Fruit fly (Drosophila melanogaster) whole organism, pupa: ENCODE results near the gene wam.

Source experiments
- CG10348 ChIP-seq: fragments of 200-800 bp; sonication (Bioruptor generic); IDR thresholded peaks from 2 replicates; pipeline ENCODE4 v1.3.6; 2022; ENCODE audit warnings: missing biosample characterization, missing genetic modification characterization
- CG15710 ChIP-seq: fragments of 200-800 bp; sonication (Bioruptor generic); optimal IDR thresholded peaks from 2 replicates; lab custom pipeline; 2018; ENCODE audit warnings: missing biosample characterization, mild to moderate bottlenecking, missing genetic modification characterization, moderate library complexity
- CG34367 ChIP-seq: fragments of 200-800 bp; sonication (Bioruptor generic); optimal IDR thresholded peaks from 2 replicates; lab custom pipeline; 2018; ENCODE audit warnings: missing biosample characterization, mild to moderate bottlenecking, missing genetic modification characterization
- CG4496 ChIP-seq: fragments of 200-800 bp; sonication (Bioruptor generic); IDR thresholded peaks from 3 replicates; pipeline ENCODE4 v1.3.6; 2022; ENCODE audit warnings: missing biosample characterization, missing genetic modification characterization
- CG8159 ChIP-seq: fragments of 200-800 bp; sonication (Bioruptor generic); optimal IDR thresholded peaks from 3 replicates; lab custom pipeline; 2018; ENCODE audit warnings: missing biosample characterization, mild to moderate bottlenecking, missing genetic modification characterization, moderate library complexity
- CG8301 ChIP-seq: fragments of 200-800 bp; sonication (Bioruptor generic); optimal IDR thresholded peaks from 2 replicates; lab custom pipeline; 2018; ENCODE audit warnings: missing biosample characterization, mild to moderate bottlenecking, missing genetic modification characterization
- D1 ChIP-seq: fragments of 200-800 bp; sonication (Bioruptor generic); optimal IDR thresholded peaks from 2 replicates; lab custom pipeline; 2018; ENCODE audit warnings: missing biosample characterization, mild to moderate bottlenecking, missing genetic modification characterization, moderate library complexity
- EcR ChIP-seq: fragments of 200-800 bp; sonication (Bioruptor generic); optimal IDR thresholded peaks from 3 replicates; lab custom pipeline; 2019; ENCODE audit warnings: missing biosample characterization, missing genetic modification characterization, mild to moderate bottlenecking, moderate library complexity, missing genetic modification reagents
- Pif1A ChIP-seq: fragments of 200-800 bp; sonication (Bioruptor generic); optimal IDR thresholded peaks from 3 replicates; lab custom pipeline; 2016; ENCODE audit warnings: missing biosample characterization, missing genetic modification characterization
- Snoo ChIP-seq: fragments of 200-800 bp; sonication (Bioruptor generic); optimal IDR thresholded peaks from 3 replicates; lab custom pipeline; 2017; ENCODE audit warnings: missing biosample characterization, mild to moderate bottlenecking, missing genetic modification characterization, inconsistent platforms
- fd96Ca ChIP-seq: fragments of 200-800 bp; sonication (Bioruptor generic); IDR thresholded peaks from 3 replicates; pipeline ENCODE4 v1.3.6; 2022; ENCODE audit warnings: missing biosample characterization, missing genetic modification characterization
- rn ChIP-seq: fragments of 200-800 bp; sonication (Bioruptor generic); IDR thresholded peaks from 2 replicates; pipeline ENCODE4 v1.3.6; 2022; ENCODE audit warnings: missing biosample characterization, missing genetic modification characterization

- TF ChIP-seq D1 (tag; lab: Kevin White, UChicago), result no peak
- TF ChIP-seq Pif1A (GFP tag; lab: Kevin White, UChicago), result no peak
- no peak for TF ChIP-seq CG10348
- no peak for TF ChIP-seq CG15710
- TF ChIP-seq fd96Ca (GFP tag; lab: Robert Waterston, UW), result no peak
- no peak for TF ChIP-seq CG4496 (GFP tag; lab: Robert Waterston, UW)
- no peak for TF ChIP-seq CG8159 (tag; lab: Kevin White, UChicago)
- TF ChIP-seq CG34367 (tag; lab: Kevin White, UChicago), result no peak
- TF ChIP-seq Snoo (tag; lab: Kevin White, UChicago), result no peak
- no peak for TF ChIP-seq rn (GFP tag; lab: Robert Waterston, UW)
- no peak for TF ChIP-seq EcR (GFP tag; lab: Kevin White, UChicago)
- no peak for TF ChIP-seq CG8301 (tag; lab: Kevin White, UChicago)
Observed at dm6 chr3R:23283702-23284101, 4.1 kb downstream of the wam start, which contains the start of gene CG6763.
